Worm (Caenorhabditis elegans): ENCODE data around the gene C06E7.4.
A peak's percentile ranks its signal among the peaks of the same experiment; 100 is the strongest.

C06E7.4 gene

DNA sequence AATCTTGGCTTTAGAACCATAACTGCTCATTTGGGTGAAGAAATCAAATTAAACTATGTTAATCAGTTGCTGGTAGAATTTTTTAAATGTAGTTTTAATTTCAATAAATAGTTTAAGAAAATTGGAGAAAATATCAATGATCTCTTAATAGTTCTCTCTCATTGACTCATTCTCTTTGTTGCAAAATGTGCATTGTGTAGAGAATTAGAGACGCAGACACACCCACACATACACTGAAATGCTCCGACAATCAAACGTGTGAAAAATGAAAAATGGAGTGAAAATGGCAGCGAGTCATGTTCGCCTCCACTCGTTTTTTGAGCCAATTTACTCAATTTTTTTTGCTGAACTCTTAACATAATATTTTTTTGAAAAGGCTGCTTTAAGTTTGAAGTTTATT, 38.8 kb downstream of the C06E7.4 start:
- peak; percentile 14 for TF ChIP-seq lin-14 (GFP tag; optimal IDR thresholded peaks at IDR 0.05)
- TF ChIP-seq unc-86 (tag; optimal IDR thresholded peaks at IDR 0.05), result no peak
- TF ChIP-seq pag-3 (tag; optimal IDR thresholded peaks at IDR 0.05; ENCODE audit: borderline replicate concordance, insufficient read depth), result no peak
- peak; percentile 33 for TF ChIP-seq nhr-85 (tag)
- TF ChIP-seq efl-1 (optimal IDR thresholded peaks at IDR 0.05), result no peak
- TF ChIP-seq efl-1 (GFP tag; optimal IDR thresholded peaks at IDR 0.05 in 1 of 2), result peak in 1 of 2 experiments; percentile 41

DNA sequence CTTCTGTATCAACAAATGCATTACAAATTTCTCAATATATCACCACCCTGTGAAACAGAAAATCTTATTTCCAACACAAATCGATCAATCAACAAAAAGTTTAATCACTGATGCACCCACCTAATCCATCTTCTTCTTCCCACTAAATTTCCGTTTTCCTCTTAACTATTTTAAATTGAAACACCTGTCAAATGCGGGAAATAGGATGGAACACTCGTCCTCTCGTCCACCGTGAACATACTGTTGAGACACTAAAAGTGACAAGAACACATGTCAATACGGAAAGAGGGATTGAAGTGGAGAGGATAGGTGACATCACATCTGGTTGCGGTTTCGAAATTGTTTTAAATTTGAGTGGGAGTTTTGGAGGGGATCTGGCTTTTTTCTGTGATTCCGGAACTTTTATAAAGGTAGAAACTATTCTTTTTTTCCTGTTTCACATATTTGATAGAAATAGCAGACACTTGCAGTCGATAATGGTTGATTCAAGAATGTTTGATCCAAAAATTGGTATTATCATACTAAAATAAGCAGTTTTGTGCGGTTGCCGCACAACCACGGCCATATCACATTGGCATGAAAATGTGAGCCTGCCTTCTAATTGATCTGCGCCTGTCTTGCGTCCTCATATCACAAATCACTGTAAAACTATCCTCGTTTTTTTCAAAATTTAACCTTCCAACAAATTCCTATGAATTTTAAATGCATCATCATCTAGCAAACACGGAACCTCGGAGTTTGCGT, 39.5 kb downstream of the C06E7.4 start:
- TF ChIP-seq mep-1 (tag; optimal IDR thresholded peaks at IDR 0.05), result peak; percentile 2
- TF ChIP-seq dsc-1 (tag; optimal IDR thresholded peaks at IDR 0.05), result peak; percentile 48
- TF ChIP-seq nhr-47 (tag; optimal IDR thresholded peaks at IDR 0.05), result no peak
- peak; percentile 33 for TF ChIP-seq lin-14 (GFP tag; optimal IDR thresholded peaks at IDR 0.05)
- no peak for TF ChIP-seq efl-1 (optimal IDR thresholded peaks at IDR 0.05)
- no peak for TF ChIP-seq efl-1 (GFP tag; optimal IDR thresholded peaks at IDR 0.05 in 1 of 2)
- peak; percentile 2 for TF ChIP-seq blmp-1 (tag; optimal IDR thresholded peaks at IDR 0.05)
- TF ChIP-seq ces-1 (GFP tag; optimal IDR thresholded peaks at IDR 0.05), result no peak
- no peak for TF ChIP-seq Y116A8C.19 (tag; optimal IDR thresholded peaks at IDR 0.05; ENCODE audit: borderline replicate concordance)

DNA sequence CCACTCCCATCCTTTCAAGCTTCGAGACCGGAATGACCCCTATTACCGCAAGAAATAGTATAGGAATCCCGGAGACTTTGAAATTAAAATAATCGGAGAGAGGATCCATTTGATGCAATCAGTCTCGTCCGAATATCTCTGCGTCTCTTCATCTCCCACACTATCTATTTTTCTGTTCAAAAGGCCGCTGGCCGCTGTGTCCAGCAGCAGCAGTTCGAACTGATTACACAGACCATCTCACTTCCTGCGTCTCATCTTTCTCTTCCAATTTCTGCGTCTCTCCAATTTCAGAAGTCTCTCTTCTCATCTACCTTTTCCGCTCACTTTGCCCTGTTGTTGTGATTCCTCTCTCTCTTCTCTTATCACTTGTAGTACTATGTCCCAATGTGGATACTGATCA, 42.3 kb downstream of the C06E7.4 start:
- TF ChIP-seq snu-23 (GFP tag; optimal IDR thresholded peaks at IDR 0.05) (peak; percentile 81), lin-39 (tag; optimal IDR thresholded peaks at IDR 0.05) (no peak), jun-1 (tag; optimal IDR thresholded peaks at IDR 0.05) (peak; percentile 62), nhr-77 (tag; optimal IDR thresholded peaks at IDR 0.05) (peak; percentile 21), tbx-2 (tag; optimal IDR thresholded peaks at IDR 0.05) (peak; percentile 44), efl-1 (optimal IDR thresholded peaks at IDR 0.05) (peak; percentile 59 to 60), efl-1 (GFP tag; optimal IDR thresholded peaks at IDR 0.05 in 1 of 2) (peak; percentile 5 to 49), aha-1 (tag; optimal IDR thresholded peaks at IDR 0.05) (peak; percentile 26), egl-13 (tag; optimal IDR thresholded peaks at IDR 0.05) (no peak), nhr-47 (tag; optimal IDR thresholded peaks at IDR 0.05) (peak; percentile 68), nhr-19 (GFP tag; conservative IDR thresholded peaks at IDR 0.05) (peak; percentile 56), blmp-1 (tag; optimal IDR thresholded peaks at IDR 0.05) (peak; percentile 25), swsn-7 (tag; optimal IDR thresholded peaks at IDR 0.05) (peak; percentile 46), mep-1 (tag; optimal IDR thresholded peaks at IDR 0.05) (peak; percentile 30), dsc-1 (tag; optimal IDR thresholded peaks at IDR 0.05) (peak; percentile 75), sup-37 (GFP tag; optimal IDR thresholded peaks at IDR 0.05) (peak; percentile 24), lin-14 (GFP tag; optimal IDR thresholded peaks at IDR 0.05) (peak; percentile 94), nhr-71 (tag; optimal IDR thresholded peaks at IDR 0.05) (peak; percentile 84), nhr-76 (tag; optimal IDR thresholded peaks at IDR 0.05) (no peak), snpc-4 (tag; optimal IDR thresholded peaks at IDR 0.05) (no peak), nhr-20 (tag; optimal IDR thresholded peaks at IDR 0.05) (peak; percentile 64), elt-2 (tag; optimal IDR thresholded peaks at IDR 0.05) (peak; percentile 67), nhr-28 (tag; optimal IDR thresholded peaks at IDR 0.05) (no peak), mdl-1 (tag; optimal IDR thresholded peaks at IDR 0.05) (peak in 1 of 2 experiments; percentile 22), nhr-85 (tag) (peak; percentile 93), xbp-1 (tag; optimal IDR thresholded peaks at IDR 0.05) (peak; percentile 18), nhr-90 (tag; optimal IDR thresholded peaks at IDR 0.05; ENCODE audit: poor library complexity) (peak; percentile 70), unc-62 (GFP tag; optimal IDR thresholded peaks at IDR 0.05) (no peak), rnt-1 (tag; optimal IDR thresholded peaks at IDR 0.05) (peak; percentile 76), fos-1 (tag; optimal IDR thresholded peaks at IDR 0.05) (peak; percentile 34), ceh-82 (tag; optimal IDR thresholded peaks at IDR 0.05) (peak in 2 of 3 experiments; percentile 23 to 28), ceh-63 (GFP tag; optimal IDR thresholded peaks at IDR 0.05) (no peak), Y116A8C.19 (tag; optimal IDR thresholded peaks at IDR 0.05; ENCODE audit: borderline replicate concordance) (no peak), elt-3 (tag; optimal IDR thresholded peaks at IDR 0.05) (peak in 3 of 6 experiments; percentile 32 to 71 (median 55)), dpl-1 (GFP tag; optimal IDR thresholded peaks at IDR 0.05) (peak in 2 of 3 experiments; percentile 13 to 27), lsy-2 (tag; optimal IDR thresholded peaks at IDR 0.05) (peak; percentile 48 to 61), pag-3 (tag; optimal IDR thresholded peaks at IDR 0.05; ENCODE audit: borderline replicate concordance, insufficient read depth) (peak; percentile 9)

All from whole organism, L1 larva.